Worm (Caenorhabditis elegans): ENCODE measurements around the gene lgc-23.

The lgc-23 gene

ce11 chrX:12021446-12021845, 43.6 kb upstream of the lgc-23 start:
- no peak for TF ChIP-seq ceh-82 (tag; optimal IDR thresholded peaks at IDR 0.05)
- peak; percentile 20 for TF ChIP-seq unc-55 (GFP tag; optimal IDR thresholded peaks at IDR 0.05)

- TF ChIP-seq snpc-4 (tag; optimal IDR thresholded peaks at IDR 0.05), result no peak
- no peak for TF ChIP-seq ZK546.5 (tag; optimal IDR thresholded peaks at IDR 0.05)
- no peak for TF ChIP-seq lsy-2 (tag; optimal IDR thresholded peaks at IDR 0.05)
- no peak for TF ChIP-seq lin-11 (tag; optimal IDR thresholded peaks at IDR 0.05)
- no peak for TF ChIP-seq R02D3.7 (tag; optimal IDR thresholded peaks at IDR 0.05)
These were observed 42.5 kb upstream of the lgc-23 start for ce11 chrX:12022496-12022895.

ce11 chrX:12025070-12025789, 39.8 kb upstream of the lgc-23 start, which contains the start of gene B0198.2:
Gene B0198.2 (plus strand): TSS chrX:12025739.
- no peak for TF ChIP-seq nhr-6 (tag; optimal IDR thresholded peaks at IDR 0.05)
- TF ChIP-seq ceh-82 (tag; optimal IDR thresholded peaks at IDR 0.05), result no peak
- no peak for TF ChIP-seq fos-1 (tag; optimal IDR thresholded peaks at IDR 0.05)

- no peak for TF ChIP-seq ceh-16 (tag; optimal IDR thresholded peaks at IDR 0.05)
- TF ChIP-seq fos-1 (tag; optimal IDR thresholded peaks at IDR 0.05), result no peak
- TF ChIP-seq nhr-77 (tag; optimal IDR thresholded peaks at IDR 0.05), result no peak
- no peak for TF ChIP-seq crh-2 (tag; optimal IDR thresholded peaks at IDR 0.05)
- no peak for TF ChIP-seq ama-1 (optimal IDR thresholded peaks at IDR 0.05)
- TF ChIP-seq nhr-25 (tag; optimal IDR thresholded peaks at IDR 0.05), result no peak
- TF ChIP-seq C34F6.9 (tag; optimal IDR thresholded peaks at IDR 0.05), result no peak
- no peak for TF ChIP-seq mbf-1 (tag; optimal IDR thresholded peaks at IDR 0.05)
- no peak for TF ChIP-seq lsy-2 (tag; optimal IDR thresholded peaks at IDR 0.05)
- no peak for TF ChIP-seq zag-1 (tag; optimal IDR thresholded peaks at IDR 0.05)
- no peak for TF ChIP-seq R02D3.7 (tag; optimal IDR thresholded peaks at IDR 0.05)
- TF ChIP-seq alr-1 (tag; optimal IDR thresholded peaks at IDR 0.05), result no peak
- TF ChIP-seq ztf-1 (GFP tag; conservative IDR thresholded peaks at IDR 0.05), result no peak
- TF ChIP-seq nhr-11 (tag; optimal IDR thresholded peaks at IDR 0.05), result no peak
- no peak for TF ChIP-seq nhr-12 (tag; optimal IDR thresholded peaks at IDR 0.05)
- no peak for TF ChIP-seq egl-27 (tag; optimal IDR thresholded peaks at IDR 0.05)
- TF ChIP-seq sem-4 (tag; optimal IDR thresholded peaks at IDR 0.05), result no peak
- TF ChIP-seq unc-39 (tag; optimal IDR thresholded peaks at IDR 0.05), result no peak
- TF ChIP-seq nhr-237 (tag; optimal IDR thresholded peaks at IDR 0.05), result no peak
These were observed 31.1 kb upstream of the lgc-23 start, which contains the start of gene tsp-20 for ce11 chrX:12033937-12034336. Gene tsp-20 (minus strand): TSS chrX:12034037.

- no peak for TF ChIP-seq elt-3 (tag; optimal IDR thresholded peaks at IDR 0.05)
- TF ChIP-seq nhr-6 (tag; optimal IDR thresholded peaks at IDR 0.05), result no peak
- TF ChIP-seq mdl-1 (tag; optimal IDR thresholded peaks at IDR 0.05), result no peak
- TF ChIP-seq blmp-1 (tag; optimal IDR thresholded peaks at IDR 0.05; ENCODE audit: insufficient read depth), result no peak
- no peak for TF ChIP-seq sem-4 (tag; optimal IDR thresholded peaks at IDR 0.05)
- no peak for TF ChIP-seq ztf-11 (tag; optimal IDR thresholded peaks at IDR 0.05)
- TF ChIP-seq sma-9 (GFP tag; optimal IDR thresholded peaks at IDR 0.05), result no peak
- TF ChIP-seq sma-9 (tag; optimal IDR thresholded peaks at IDR 0.05), result no peak
- TF ChIP-seq snpc-4 (tag; optimal IDR thresholded peaks at IDR 0.05), result no peak
- no peak for TF ChIP-seq zag-1 (tag; optimal IDR thresholded peaks at IDR 0.05)
- TF ChIP-seq skn-1 (tag; optimal IDR thresholded peaks at IDR 0.05), result no peak
- no peak for TF ChIP-seq nhr-21 (tag; optimal IDR thresholded peaks at IDR 0.05)
- TF ChIP-seq lin-13 (GFP tag; optimal IDR thresholded peaks at IDR 0.05), result no peak
- no peak for TF ChIP-seq Y55F3AM.14 (GFP tag; optimal IDR thresholded peaks at IDR 0.05)
- TF ChIP-seq F13H6.1 (tag; optimal IDR thresholded peaks at IDR 0.05), result no peak
- no peak for TF ChIP-seq mbf-1 (tag; optimal IDR thresholded peaks at IDR 0.05)
- TF ChIP-seq elt-1 (tag; optimal IDR thresholded peaks at IDR 0.05), result no peak
- no peak for TF ChIP-seq crh-2 (tag; optimal IDR thresholded peaks at IDR 0.05)
- no peak for TF ChIP-seq nhr-129 (tag; optimal IDR thresholded peaks at IDR 0.05)
These were observed 30.3 kb upstream of the lgc-23 start for ce11 chrX:12034661-12035060.
